Worm (Caenorhabditis elegans) whole organism, young adult: ENCODE results near the gene tag-180.

Experiments used
- B0261.1 ChIP-seq: sonication (generic microtip); optimal IDR thresholded peaks from 2 replicates; lab custom pipeline; 2016; ENCODE audit warnings: mild to moderate bottlenecking, missing genetic modification characterization, moderate library complexity, missing compliant biosample characterization
- B0336.3 ChIP-seq: fragments of 200-800 bp; sonication (Bioruptor generic); IDR thresholded peaks from 2 replicates; pipeline ENCODE4 v1.3.6; 2022; ENCODE audit warnings: missing genetic modification characterization, missing compliant biosample characterization
- C17E4.6 ChIP-seq: fragments of 200-800 bp; sonication (Bioruptor generic); IDR thresholded peaks from 2 replicates; pipeline ENCODE4 v1.3.6; 2022; ENCODE audit warnings: missing genetic modification reagents, missing genetic modification characterization, missing compliant biosample characterization
- F23B12.7 ChIP-seq: sonication (generic microtip); optimal IDR thresholded peaks from 2 replicates; lab custom pipeline; 2017; ENCODE audit warnings: missing genetic modification characterization, mild to moderate bottlenecking, missing compliant biosample characterization, antibody characterized with exemption, moderate library complexity; ENCODE audit not compliant: insufficient read depth
- F33H1.4 ChIP-seq: fragments of 200-800 bp; sonication (Bioruptor generic); IDR thresholded peaks from 2 replicates; pipeline ENCODE4 v1.3.6; 2022; ENCODE audit warnings: missing genetic modification reagents, missing genetic modification characterization, missing compliant biosample characterization
- F49E8.2 ChIP-seq: sonication (generic microtip); optimal IDR thresholded peaks from 3 replicates; lab custom pipeline; 2017; ENCODE audit warnings: missing genetic modification characterization, mild to moderate bottlenecking, missing compliant biosample characterization, antibody characterized with exemption, moderate library complexity; ENCODE audit not compliant: insufficient read depth
- F55B11.4 ChIP-seq: sonication (generic microtip); optimal IDR thresholded peaks from 2 replicates; lab custom pipeline; 2016; ENCODE audit warnings: missing compliant biosample characterization, missing genetic modification characterization, borderline replicate concordance; ENCODE audit not compliant: insufficient read depth
- K11D2.4 ChIP-seq: fragments of 200-800 bp; sonication (Bioruptor generic); IDR thresholded peaks from 2 replicates; pipeline ENCODE4 v1.3.6; 2022; ENCODE audit warnings: missing genetic modification reagents, missing genetic modification characterization, missing compliant biosample characterization
- T07F8.4 ChIP-seq: sonication (generic microtip); optimal IDR thresholded peaks from 2 replicates; lab custom pipeline; 2016; ENCODE audit warnings: mild to moderate bottlenecking, missing genetic modification characterization, moderate library complexity, missing compliant biosample characterization
- Y79H2A.3 ChIP-seq: fragments of 200-800 bp; sonication (Bioruptor generic); conservative IDR thresholded peaks from 2 replicates; pipeline ENCODE4 v1.3.6; 2022; ENCODE audit warnings: missing genetic modification reagents, missing genetic modification characterization, missing compliant biosample characterization
- Y95B8A.8 ChIP-seq: fragments of 200-800 bp; sonication (Bioruptor generic); IDR thresholded peaks from 2 replicates; pipeline ENCODE4 v1.3.6; 2022; ENCODE audit warnings: missing genetic modification reagents, missing genetic modification characterization, missing compliant biosample characterization
- ZK185.1 ChIP-seq: sonication (generic microtip); optimal IDR thresholded peaks from 2 replicates; lab custom pipeline; 2016; ENCODE audit warnings: mild to moderate bottlenecking, missing genetic modification characterization, missing compliant biosample characterization; ENCODE audit not compliant: poor library complexity, severe bottlenecking
- ama-1 ChIP-seq, 3 experiments: fragments of 150-350 bp in 1 of 3; sonication (generic microtip) in 2 of 3; optimal IDR thresholded peaks; 2 replicates each; lab custom pipeline; 2014 to 2018; ENCODE audit warnings: missing biosample characterization in 2 of 3, missing genetic modification characterization in 2 of 3, missing genetic modification reagents in 2 of 3
- athp-1 ChIP-seq: sonication (generic microtip); optimal IDR thresholded peaks from 2 replicates; lab custom pipeline; 2017; ENCODE audit warnings: mild to moderate bottlenecking, missing genetic modification characterization, missing compliant biosample characterization
- attf-3 ChIP-seq: fragments of 200-800 bp; sonication (Bioruptor generic); conservative IDR thresholded peaks from 2 replicates; pipeline ENCODE4 v1.3.6; 2022; ENCODE audit warnings: missing genetic modification reagents, missing genetic modification characterization, missing compliant biosample characterization
- ceh-91 ChIP-seq: fragments of 200-800 bp; sonication (Bioruptor generic); IDR thresholded peaks from 2 replicates; pipeline ENCODE4 v1.3.6; 2022; ENCODE audit warnings: missing genetic modification reagents, missing genetic modification characterization, missing compliant biosample characterization
- chd-7 ChIP-seq: sonication (generic microtip); optimal IDR thresholded peaks from 2 replicates; lab custom pipeline; 2016; ENCODE audit warnings: mild to moderate bottlenecking, missing genetic modification characterization, moderate library complexity, missing compliant biosample characterization
- dox-1 ChIP-seq: fragments of 200-800 bp; sonication (Bioruptor generic); IDR thresholded peaks from 2 replicates; pipeline ENCODE4 v1.3.6; 2022; ENCODE audit warnings: missing genetic modification reagents, missing genetic modification characterization, missing compliant biosample characterization
- dpff-1 ChIP-seq: sonication (generic microtip); optimal IDR thresholded peaks from 2 replicates; lab custom pipeline; 2017; ENCODE audit warnings: mild to moderate bottlenecking, missing genetic modification characterization, missing compliant biosample characterization
- dpl-1 ChIP-seq: fragments of 150-350 bp; optimal IDR thresholded peaks from 2 replicates; lab custom pipeline; 2014; ENCODE audit warnings: missing biosample characterization, missing genetic modification reagents, missing genetic modification characterization
- efl-1 ChIP-seq: fragments of 150-350 bp; optimal IDR thresholded peaks from 2 replicates; lab custom pipeline; 2014; ENCODE audit warnings: missing biosample characterization, missing genetic modification reagents, missing genetic modification characterization
- ekl-4 ChIP-seq: fragments of 200-800 bp; sonication (Bioruptor generic); IDR thresholded peaks from 2 replicates; pipeline ENCODE4 v1.3.6; 2022; ENCODE audit warnings: missing genetic modification reagents, missing genetic modification characterization, missing compliant biosample characterization
- gei-17 ChIP-seq: fragments of 200-800 bp; sonication (Bioruptor generic); optimal IDR thresholded peaks from 2 replicates; lab custom pipeline; 2018; ENCODE audit warnings: mild to moderate bottlenecking, missing genetic modification characterization, missing compliant biosample characterization
- him-1 ChIP-seq: sonication (generic microtip); optimal IDR thresholded peaks from 2 replicates; lab custom pipeline; 2016; ENCODE audit warnings: missing genotype, missing genetic modification reagents, missing genetic modification characterization, missing compliant biosample characterization
- hmg-1.2 ChIP-seq: fragments of 200-800 bp; sonication (Bioruptor generic); IDR thresholded peaks from 2 replicates; pipeline ENCODE4 v1.3.6; 2022; ENCODE audit warnings: missing genetic modification reagents, missing genetic modification characterization, missing compliant biosample characterization
- lin-35 ChIP-seq, 3 experiments: fragments of 150-350 bp in 2 of 3; sonication (generic microtip) in 1 of 3; optimal IDR thresholded peaks; 2 replicates each; lab custom pipeline; 2014 to 2018; ENCODE audit warnings: missing biosample characterization in 3 of 3, missing genetic modification characterization in 3 of 3, missing genetic modification reagents in 3 of 3
- lin-40 ChIP-seq: sonication (generic microtip); optimal IDR thresholded peaks from 2 replicates; lab custom pipeline; 2016; ENCODE audit warnings: missing genetic modification characterization, mild to moderate bottlenecking, missing compliant biosample characterization, missing genotype, missing genetic modification reagents
- lir-1 ChIP-seq: fragments of 200-800 bp; sonication (Bioruptor generic); conservative IDR thresholded peaks from 2 replicates; pipeline ENCODE4 v1.3.6; 2022; ENCODE audit warnings: missing genetic modification reagents, missing genetic modification characterization, missing compliant biosample characterization
- madf-3 ChIP-seq: fragments of 200-800 bp; sonication (Bioruptor generic); IDR thresholded peaks from 2 replicates; pipeline ENCODE4 v1.3.6; 2022; ENCODE audit warnings: missing genetic modification reagents, missing genetic modification characterization, missing compliant biosample characterization
- madf-6 ChIP-seq: fragments of 200-800 bp; sonication (Bioruptor generic); IDR thresholded peaks from 2 replicates; pipeline ENCODE4 v1.3.6; 2022; ENCODE audit warnings: missing genetic modification reagents, missing genetic modification characterization, missing compliant biosample characterization
- madf-8 ChIP-seq: fragments of 200-800 bp; sonication (Bioruptor generic); conservative IDR thresholded peaks from 2 replicates; pipeline ENCODE4 v1.3.6; 2022; ENCODE audit warnings: missing genetic modification reagents, missing genetic modification characterization, missing compliant biosample characterization
- mcd-1 ChIP-seq: fragments of 200-800 bp; sonication (Bioruptor generic); IDR thresholded peaks from 2 replicates; pipeline ENCODE4 v1.3.6; 2022; ENCODE audit warnings: missing genetic modification reagents, missing genetic modification characterization, missing compliant biosample characterization
- mxl-1 ChIP-seq: sonication (generic microtip); optimal IDR thresholded peaks from 2 replicates; lab custom pipeline; 2016; ENCODE audit warnings: missing genetic modification characterization, missing compliant biosample characterization
- nfyb-1 ChIP-seq: fragments of 200-800 bp; sonication (Bioruptor generic); IDR thresholded peaks from 2 replicates; pipeline ENCODE4 v1.3.6; 2022; ENCODE audit warnings: missing genetic modification reagents, missing genetic modification characterization, missing compliant biosample characterization
- nhr-80 ChIP-seq: sonication (generic microtip); optimal IDR thresholded peaks from 2 replicates; lab custom pipeline; 2016; ENCODE audit warnings: missing genetic modification characterization, missing compliant biosample characterization
- pha-4 ChIP-seq: fragments of 150-350 bp; sonication (generic microtip); optimal IDR thresholded peaks from 2 replicates; lab custom pipeline; 2014; ENCODE audit warnings: missing biosample characterization, missing genetic modification reagents, missing genetic modification characterization
- snpc-1.1 ChIP-seq: sonication (generic microtip); optimal IDR thresholded peaks from 2 replicates; lab custom pipeline; 2017; ENCODE audit warnings: missing genetic modification characterization, mild to moderate bottlenecking, missing compliant biosample characterization, antibody characterized with exemption, moderate library complexity, missing genotype, missing genetic modification reagents; ENCODE audit not compliant: insufficient read depth
- snpc-3.4 ChIP-seq: sonication (generic microtip); optimal IDR thresholded peaks from 2 replicates; lab custom pipeline; 2017; ENCODE audit warnings: missing genetic modification characterization, mild to moderate bottlenecking, missing compliant biosample characterization, antibody characterized with exemption, moderate library complexity, missing genotype, missing genetic modification reagents
- tbx-9 ChIP-seq: sonication (generic microtip); optimal IDR thresholded peaks from 2 replicates; lab custom pipeline; 2016; ENCODE audit warnings: borderline replicate concordance, missing genetic modification characterization, inconsistent platforms, missing compliant biosample characterization
- tlf-1 ChIP-seq: fragments of 200-800 bp; sonication (Bioruptor generic); optimal IDR thresholded peaks from 2 replicates; lab custom pipeline; 2018; ENCODE audit warnings: mild to moderate bottlenecking, missing genetic modification characterization, missing compliant biosample characterization
- unc-130 ChIP-seq: sonication (generic microtip); optimal IDR thresholded peaks from 2 replicates; lab custom pipeline; 2016; ENCODE audit warnings: missing genetic modification reagents, missing genetic modification characterization, missing compliant biosample characterization
- xnd-1 ChIP-seq: sonication (generic microtip); optimal IDR thresholded peaks from 2 replicates; lab custom pipeline; 2016; ENCODE audit warnings: missing genotype, missing genetic modification reagents, missing genetic modification characterization, missing compliant biosample characterization
- zfh-2 ChIP-seq: fragments of 200-800 bp; sonication (Bioruptor generic); conservative IDR thresholded peaks from 2 replicates; pipeline ENCODE4 v1.3.6; 2022; ENCODE audit warnings: missing genetic modification reagents, missing genetic modification characterization, missing compliant biosample characterization
- ztf-18 ChIP-seq: sonication (generic microtip); optimal IDR thresholded peaks from 2 replicates; lab custom pipeline; 2016; ENCODE audit warnings: missing genotype, mild to moderate bottlenecking, missing genetic modification characterization, missing compliant biosample characterization

tag-180 gene

DNA sequence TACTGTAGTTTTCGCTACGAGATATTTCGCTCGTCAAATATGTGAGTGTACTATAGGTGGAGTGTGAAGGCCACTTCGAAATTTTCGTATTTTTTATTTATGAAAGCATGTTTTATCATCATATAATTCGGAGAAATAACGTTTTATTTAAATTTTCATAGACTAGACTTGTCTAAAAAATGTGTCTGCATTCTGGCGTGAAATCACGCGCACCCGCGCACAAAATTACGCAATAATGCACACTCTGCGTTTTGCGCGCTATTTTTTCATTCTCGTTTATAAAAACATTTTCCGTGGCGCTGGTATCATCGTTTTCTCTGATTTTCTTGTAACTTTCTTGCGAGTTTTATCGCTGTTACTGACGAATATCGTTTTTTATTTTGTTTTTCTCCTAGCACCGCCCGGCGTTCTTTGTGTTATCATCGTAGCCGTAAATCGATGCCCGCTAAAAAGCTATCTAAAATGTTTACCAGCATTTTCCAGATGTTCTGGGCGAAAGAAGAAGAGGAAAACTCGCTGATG, 32.0 kb downstream of the tag-180 start, which contains the start of gene saps-1 (continued):
- TF ChIP-seq dpl-1 (GFP tag; lab: Kevin White, UChicago) (peak; percentile 77), efl-1 (GFP tag; lab: Kevin White, UChicago) (peak; percentile 87), snpc-3.4 (tag; lab: Kevin White, UChicago) (peak; percentile 54), athp-1 (tag; lab: Kevin White, UChicago) (peak; percentile 30), Y79H2A.3 (no peak), snpc-1.1 (tag; lab: Kevin White, UChicago) (peak; percentile 18), mcd-1 (GFP tag; lab: Robert Waterston, UW) (peak; percentile 76), dox-1 (GFP tag; lab: Robert Waterston, UW) (peak; percentile 77), C17E4.6 (GFP tag; lab: Robert Waterston, UW) (no peak), xnd-1 (tag; lab: Kevin White, UChicago) (peak; percentile 92), K11D2.4 (0 out of 2 replicates have a peak, but pooled peaks have one; percentile 28), nfyb-1 (GFP tag; lab: Robert Waterston, UW) (0 out of 2 replicates have a peak, but pooled peaks have one; percentile 44), T07F8.4 (tag; lab: Kevin White, UChicago) (no peak), F33H1.4 (GFP tag; lab: Robert Waterston, UW) (peak; percentile 76), madf-6 (GFP tag; lab: Robert Waterston, UW) (peak; percentile 97)

DNA sequence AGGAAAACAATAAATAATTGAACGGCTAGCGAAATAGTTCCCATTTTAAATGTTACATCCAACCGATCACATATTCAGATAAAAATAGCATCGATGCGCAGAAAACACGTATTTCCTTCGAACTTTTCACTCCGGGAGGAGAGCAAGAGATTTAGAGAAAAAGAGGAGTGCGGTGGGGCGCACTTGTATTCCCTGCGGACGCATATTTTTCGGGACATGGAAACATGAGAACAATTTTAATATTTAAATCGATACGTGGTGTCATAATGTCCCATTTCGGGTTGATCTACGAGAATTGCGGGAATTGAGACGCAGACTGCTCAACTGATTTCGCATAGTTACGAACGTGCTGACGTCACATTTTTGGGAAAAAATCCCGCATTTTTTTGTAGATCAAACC, 35.8 kb downstream of the tag-180 start, which contains the start of gene C47G2.4:
Gene C47G2.4 (minus strand): TSS at position 174 of the 400 bp plus-strand sequence.
- TF ChIP-seq madf-3 (GFP tag; lab: Robert Waterston, UW) (no peak), dpff-1 (tag; lab: Kevin White, UChicago) (no peak), unc-130 (no peak), B0261.1 (tag; lab: Kevin White, UChicago) (no peak), F33H1.4 (GFP tag; lab: Robert Waterston, UW) (peak; percentile 48), chd-7 (tag; lab: Kevin White, UChicago) (no peak), him-1 (tag; lab: Kevin White, UChicago) (no peak), zfh-2 (GFP tag; lab: Robert Waterston, UW) (no peak), madf-8 (GFP tag; lab: Robert Waterston, UW) (peak; percentile 21; the same call in 1 of the 2 replicates), pha-4 (tag; lab: Kevin White, UChicago) (no peak), tlf-1 (no peak), B0336.3 (GFP tag; lab: Robert Waterston, UW) (no peak), ZK185.1 (peak; percentile 61), tbx-9 (no peak), hmg-1.2 (peak; percentile 60), xnd-1 (tag; lab: Kevin White, UChicago) (peak; percentile 63), ceh-91 (GFP tag; lab: Robert Waterston, UW) (peak; percentile 28; the same call in 1 of the 2 replicates), gei-17 (GFP tag; lab: Kevin White, UChicago) (no peak), nhr-80 (tag; lab: Kevin White, UChicago) (peak; percentile 7), F23B12.7 (tag; lab: Kevin White, UChicago) (no peak), attf-3 (peak; percentile 55; the same call in 1 of the 2 replicates), F49E8.2 (tag; lab: Kevin White, UChicago) (no peak), ama-1 (optimal IDR thresholded peaks at IDR 0.05; lab: Kevin White, UChicago) (no peak), ama-1 (GFP tag; optimal IDR thresholded peaks at IDR 0.05; lab: Kevin White, UChicago) (no peak), lir-1 (GFP tag; lab: Robert Waterston, UW) (0 out of 2 replicates have a peak, but pooled peaks have one; percentile 15), Y95B8A.8 (GFP tag; lab: Robert Waterston, UW) (0 out of 2 replicates have a peak, but pooled peaks have one; percentile 31), mxl-1 (tag; lab: Kevin White, UChicago) (no peak), ztf-18 (tag; lab: Kevin White, UChicago) (peak; percentile 53), athp-1 (tag; lab: Kevin White, UChicago) (peak; percentile 78), lin-35 (GFP tag; optimal IDR thresholded peaks at IDR 0.05; lab: Kevin White, UChicago) (peak in 1 of 3 experiments; percentile 24), lin-40 (tag; lab: Kevin White, UChicago) (no peak), F55B11.4 (tag; lab: Kevin White, UChicago) (no peak), mcd-1 (GFP tag; lab: Robert Waterston, UW) (peak; percentile 94), ekl-4 (0 out of 2 replicates have a peak, but pooled peaks have one; percentile 45)
